Worm (Caenorhabditis elegans): ENCODE results near the gene ZK370.4.

DNA sequence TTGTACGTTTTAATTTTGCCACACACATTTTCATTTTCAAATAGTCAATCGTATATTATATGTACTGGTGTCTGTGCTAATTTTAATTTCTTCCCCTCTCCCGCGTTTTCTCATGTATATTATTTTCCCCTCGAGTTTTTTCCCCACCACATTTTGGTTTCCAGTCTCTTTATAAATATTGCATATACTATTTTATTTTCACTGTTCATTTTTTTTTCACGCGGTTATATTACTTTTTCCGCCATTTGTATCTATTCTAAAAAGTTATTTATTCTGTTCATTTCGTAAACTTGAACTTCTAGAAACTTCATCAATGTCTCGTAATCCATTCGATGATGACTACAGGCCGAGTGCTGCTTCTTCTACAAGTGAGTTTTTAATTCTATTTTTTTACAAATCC is 44.7 kb upstream of the ZK370.4 start, which contains the start of gene snap-29:
- TF ChIP-seq ama-1 (optimal IDR thresholded peaks at IDR 0.05) = no peak
- TF ChIP-seq hnd-1 (tag; optimal IDR thresholded peaks at IDR 0.05) = no peak
- TF ChIP-seq B0310.2 (tag; optimal IDR thresholded peaks at IDR 0.05) = no peak
- TF ChIP-seq sea-1 (GFP tag; conservative IDR thresholded peaks at IDR 0.05) = no peak
- no peak for TF ChIP-seq scrt-1 (GFP tag; IDR thresholded peaks at IDR 0.05)
- no peak for TF ChIP-seq flt-1 (GFP tag; IDR thresholded peaks at IDR 0.05)
- TF ChIP-seq aly-1 (tag; optimal IDR thresholded peaks at IDR 0.05) = no peak
- TF ChIP-seq pes-1 (GFP tag; IDR thresholded peaks at IDR 0.05) = no peak
- no peak for TF ChIP-seq ets-7 (tag; optimal IDR thresholded peaks at IDR 0.05)
- TF ChIP-seq ceh-13 (GFP tag; optimal IDR thresholded peaks at IDR 0.05) = no peak
